Worm (Caenorhabditis elegans) whole organism, young adult: ENCODE results near the gene F43C11.3.

Source experiments
- B0019.2 ChIP-seq: fragments of 200-800 bp; sonication (Bioruptor generic); conservative IDR thresholded peaks from 2 replicates; pipeline ENCODE4 v1.3.6; 2022; ENCODE audit warnings: missing genetic modification reagents, missing genetic modification characterization, missing compliant biosample characterization
- D2030.7 ChIP-seq: fragments of 200-800 bp; sonication (Bioruptor generic); IDR thresholded peaks from 2 replicates; pipeline ENCODE4 v1.3.6; 2022; ENCODE audit warnings: missing genetic modification reagents, missing genetic modification characterization, missing compliant biosample characterization
- F33H1.4 ChIP-seq: fragments of 200-800 bp; sonication (Bioruptor generic); IDR thresholded peaks from 2 replicates; pipeline ENCODE4 v1.3.6; 2022; ENCODE audit warnings: missing genetic modification reagents, missing genetic modification characterization, missing compliant biosample characterization
- F49E8.2 ChIP-seq: sonication (generic microtip); optimal IDR thresholded peaks from 3 replicates; lab custom pipeline; 2017; ENCODE audit warnings: missing genetic modification characterization, mild to moderate bottlenecking, missing compliant biosample characterization, antibody characterized with exemption, moderate library complexity; ENCODE audit not compliant: insufficient read depth
- F57C9.4 ChIP-seq: sonication (generic microtip); optimal IDR thresholded peaks from 2 replicates; lab custom pipeline; 2017; ENCODE audit warnings: mild to moderate bottlenecking, missing genetic modification characterization, missing compliant biosample characterization
- T07F8.4 ChIP-seq: sonication (generic microtip); optimal IDR thresholded peaks from 2 replicates; lab custom pipeline; 2016; ENCODE audit warnings: mild to moderate bottlenecking, missing genetic modification characterization, moderate library complexity, missing compliant biosample characterization
- Y53G8AR.9 ChIP-seq: fragments of 200-800 bp; sonication (Bioruptor generic); conservative IDR thresholded peaks from 2 replicates; pipeline ENCODE4 v1.3.6; 2022; ENCODE audit warnings: missing genetic modification reagents, missing genetic modification characterization, missing compliant biosample characterization
- ZK185.1 ChIP-seq: sonication (generic microtip); optimal IDR thresholded peaks from 2 replicates; lab custom pipeline; 2016; ENCODE audit warnings: mild to moderate bottlenecking, missing genetic modification characterization, missing compliant biosample characterization; ENCODE audit not compliant: poor library complexity, severe bottlenecking
- aptf-3 ChIP-seq: fragments of 200-800 bp; sonication (Bioruptor generic); IDR thresholded peaks from 2 replicates; pipeline ENCODE4 v1.3.6; 2022; ENCODE audit warnings: missing genetic modification characterization, missing compliant biosample characterization
- atf-7 ChIP-seq: sonication (generic microtip); optimal IDR thresholded peaks from 2 replicates; lab custom pipeline; 2017; ENCODE audit warnings: mild to moderate bottlenecking, missing genetic modification characterization, missing compliant biosample characterization
- attf-3 ChIP-seq: fragments of 200-800 bp; sonication (Bioruptor generic); conservative IDR thresholded peaks from 2 replicates; pipeline ENCODE4 v1.3.6; 2022; ENCODE audit warnings: missing genetic modification reagents, missing genetic modification characterization, missing compliant biosample characterization
- attf-6 ChIP-seq: fragments of 200-800 bp; sonication (Bioruptor generic); IDR thresholded peaks from 2 replicates; pipeline ENCODE4 v1.3.6; 2022; ENCODE audit warnings: missing genetic modification reagents, missing genetic modification characterization, missing compliant biosample characterization
- cebp-1 ChIP-seq, 2 experiments: fragments of 200-800 bp in 1 of 2; sonication (Bioruptor generic) in 1 of 2; sonication (generic microtip) in 1 of 2; IDR thresholded peaks in 1 of 2; optimal IDR thresholded peaks in 1 of 2; 2 replicates each; pipeline versions ENCODE4 v1.3.6 to Lab custom; 2017 to 2022; ENCODE audit warnings: missing compliant biosample characterization in 2 of 2, missing genetic modification characterization in 2 of 2, mild to moderate bottlenecking in 1 of 2, missing genetic modification reagents in 1 of 2, moderate library complexity in 1 of 2
- ceh-40 ChIP-seq: fragments of 200-800 bp; sonication (Bioruptor generic); IDR thresholded peaks from 2 replicates; pipeline ENCODE4 v1.3.6; 2022; ENCODE audit warnings: missing genetic modification characterization, missing compliant biosample characterization
- dox-1 ChIP-seq: fragments of 200-800 bp; sonication (Bioruptor generic); IDR thresholded peaks from 2 replicates; pipeline ENCODE4 v1.3.6; 2022; ENCODE audit warnings: missing genetic modification reagents, missing genetic modification characterization, missing compliant biosample characterization
- dpl-1 ChIP-seq: fragments of 150-350 bp; optimal IDR thresholded peaks from 2 replicates; lab custom pipeline; 2014; ENCODE audit warnings: missing biosample characterization, missing genetic modification reagents, missing genetic modification characterization
- efl-1 ChIP-seq: fragments of 150-350 bp; optimal IDR thresholded peaks from 2 replicates; lab custom pipeline; 2014; ENCODE audit warnings: missing biosample characterization, missing genetic modification reagents, missing genetic modification characterization
- ekl-4 ChIP-seq: fragments of 200-800 bp; sonication (Bioruptor generic); IDR thresholded peaks from 2 replicates; pipeline ENCODE4 v1.3.6; 2022; ENCODE audit warnings: missing genetic modification reagents, missing genetic modification characterization, missing compliant biosample characterization
- fkh-3 ChIP-seq: sonication (generic microtip); optimal IDR thresholded peaks from 2 replicates; lab custom pipeline; 2016; ENCODE audit warnings: mild to moderate bottlenecking, missing genetic modification characterization, missing compliant biosample characterization
- gei-17 ChIP-seq: fragments of 200-800 bp; sonication (Bioruptor generic); optimal IDR thresholded peaks from 2 replicates; lab custom pipeline; 2018; ENCODE audit warnings: mild to moderate bottlenecking, missing genetic modification characterization, missing compliant biosample characterization
- him-1 ChIP-seq: sonication (generic microtip); optimal IDR thresholded peaks from 2 replicates; lab custom pipeline; 2016; ENCODE audit warnings: missing genotype, missing genetic modification reagents, missing genetic modification characterization, missing compliant biosample characterization
- hmg-20 ChIP-seq: fragments of 200-800 bp; sonication (Bioruptor generic); IDR thresholded peaks from 2 replicates; pipeline ENCODE4 v1.3.6; 2022; ENCODE audit warnings: missing genetic modification reagents, missing genetic modification characterization, missing compliant biosample characterization
- hsf-1 ChIP-seq: fragments of 200-800 bp; sonication (Bioruptor generic); IDR thresholded peaks from 2 replicates; pipeline ENCODE4 v1.3.6; 2022; ENCODE audit warnings: missing genetic modification reagents, missing genetic modification characterization, missing compliant biosample characterization
- let-607 ChIP-seq, 2 experiments: fragments of 200-800 bp in 1 of 2; sonication (Bioruptor generic) in 1 of 2; sonication (generic microtip) in 1 of 2; optimal IDR thresholded peaks; 2 replicates each; lab custom pipeline; 2016 to 2018; ENCODE audit warnings: mild to moderate bottlenecking in 2 of 2, missing compliant biosample characterization in 2 of 2, missing genetic modification characterization in 2 of 2, moderate library complexity in 2 of 2, missing genotype in 1 of 2
- lin-26 ChIP-seq: fragments of 200-800 bp; sonication (Bioruptor generic); IDR thresholded peaks from 2 replicates; pipeline ENCODE4 v1.3.6; 2022; ENCODE audit warnings: missing genetic modification reagents, missing genetic modification characterization, missing compliant biosample characterization
- lin-35 ChIP-seq, 3 experiments: fragments of 150-350 bp in 2 of 3; sonication (generic microtip) in 1 of 3; optimal IDR thresholded peaks; 2 replicates each; lab custom pipeline; 2014 to 2018; ENCODE audit warnings: missing biosample characterization in 3 of 3, missing genetic modification characterization in 3 of 3, missing genetic modification reagents in 3 of 3
- lsl-1 ChIP-seq: fragments of 200-800 bp; sonication (Bioruptor generic); optimal IDR thresholded peaks from 2 replicates; lab custom pipeline; 2018; ENCODE audit warnings: mild to moderate bottlenecking, missing genetic modification characterization, moderate library complexity, missing compliant biosample characterization
- madf-6 ChIP-seq: fragments of 200-800 bp; sonication (Bioruptor generic); IDR thresholded peaks from 2 replicates; pipeline ENCODE4 v1.3.6; 2022; ENCODE audit warnings: missing genetic modification reagents, missing genetic modification characterization, missing compliant biosample characterization
- mcd-1 ChIP-seq: fragments of 200-800 bp; sonication (Bioruptor generic); IDR thresholded peaks from 2 replicates; pipeline ENCODE4 v1.3.6; 2022; ENCODE audit warnings: missing genetic modification reagents, missing genetic modification characterization, missing compliant biosample characterization
- mes-4 ChIP-seq: sonication (generic microtip); optimal IDR thresholded peaks from 2 replicates; lab custom pipeline; 2016; ENCODE audit warnings: missing genotype, missing genetic modification characterization, missing compliant biosample characterization
- nfyb-1 ChIP-seq: fragments of 200-800 bp; sonication (Bioruptor generic); IDR thresholded peaks from 2 replicates; pipeline ENCODE4 v1.3.6; 2022; ENCODE audit warnings: missing genetic modification reagents, missing genetic modification characterization, missing compliant biosample characterization
- nhr-80 ChIP-seq: sonication (generic microtip); optimal IDR thresholded peaks from 2 replicates; lab custom pipeline; 2016; ENCODE audit warnings: missing genetic modification characterization, missing compliant biosample characterization
- pbrm-1 ChIP-seq: fragments of 200-800 bp; sonication (Bioruptor generic); IDR thresholded peaks from 2 replicates; pipeline ENCODE4 v1.3.6; 2022; ENCODE audit warnings: missing genetic modification reagents, missing genetic modification characterization, missing compliant biosample characterization
- rec-8 ChIP-seq, 2 experiments: sonication (generic microtip); optimal IDR thresholded peaks; 2 replicates each; lab custom pipeline; 2016; ENCODE audit warnings: mild to moderate bottlenecking in 2 of 2, missing genetic modification characterization in 2 of 2, missing genetic modification reagents in 2 of 2, missing genotype in 2 of 2, missing biosample characterization in 1 of 2, missing compliant biosample characterization in 1 of 2, moderate library complexity in 1 of 2
- rpc-1 ChIP-seq, 2 experiments: fragments of 150-350 bp in 1 of 2; sonication (generic microtip) in 1 of 2; optimal IDR thresholded peaks; 2 replicates each; lab custom pipeline; 2014 to 2018; ENCODE audit warnings: missing biosample characterization in 1 of 2, missing genetic modification characterization in 1 of 2, missing genetic modification reagents in 1 of 2, missing genotype in 1 of 2
- snpc-1.3 ChIP-seq: sonication (generic microtip); optimal IDR thresholded peaks from 2 replicates; lab custom pipeline; 2017; ENCODE audit warnings: missing genetic modification characterization, mild to moderate bottlenecking, missing compliant biosample characterization, antibody characterized with exemption, moderate library complexity, missing genotype, missing genetic modification reagents; ENCODE audit not compliant: insufficient read depth
- snpc-3.4 ChIP-seq: sonication (generic microtip); optimal IDR thresholded peaks from 2 replicates; lab custom pipeline; 2017; ENCODE audit warnings: missing genetic modification characterization, mild to moderate bottlenecking, missing compliant biosample characterization, antibody characterized with exemption, moderate library complexity, missing genotype, missing genetic modification reagents
- snpc-4 ChIP-seq, 5 experiments: fragments of 150-350 bp in 1 of 5; sonication (generic microtip) in 4 of 5; optimal IDR thresholded peaks; 2 replicates each; lab custom pipeline; 2014 to 2018; ENCODE audit warnings: missing genetic modification characterization in 5 of 5, missing biosample characterization in 3 of 5, antibody characterized with exemption in 2 of 5, mild to moderate bottlenecking in 2 of 5, missing compliant biosample characterization in 2 of 5, missing genotype in 2 of 5, moderate library complexity in 2 of 5, missing genetic modification reagents in 1 of 5
- unc-62 ChIP-seq: fragments of 150-350 bp; optimal IDR thresholded peaks from 2 replicates; lab custom pipeline; 2014; ENCODE audit warnings: missing biosample characterization, missing genetic modification reagents, missing genetic modification characterization
- ztf-25 ChIP-seq: fragments of 200-800 bp; sonication (Bioruptor generic); IDR thresholded peaks from 2 replicates; pipeline ENCODE4 v1.3.6; 2022; ENCODE audit warnings: missing genetic modification reagents, missing genetic modification characterization, missing compliant biosample characterization
- ztf-26 ChIP-seq: sonication (generic microtip); optimal IDR thresholded peaks from 2 replicates; lab custom pipeline; 2017; ENCODE audit warnings: missing genetic modification characterization, missing compliant biosample characterization

Gene F43C11.3

DNA sequence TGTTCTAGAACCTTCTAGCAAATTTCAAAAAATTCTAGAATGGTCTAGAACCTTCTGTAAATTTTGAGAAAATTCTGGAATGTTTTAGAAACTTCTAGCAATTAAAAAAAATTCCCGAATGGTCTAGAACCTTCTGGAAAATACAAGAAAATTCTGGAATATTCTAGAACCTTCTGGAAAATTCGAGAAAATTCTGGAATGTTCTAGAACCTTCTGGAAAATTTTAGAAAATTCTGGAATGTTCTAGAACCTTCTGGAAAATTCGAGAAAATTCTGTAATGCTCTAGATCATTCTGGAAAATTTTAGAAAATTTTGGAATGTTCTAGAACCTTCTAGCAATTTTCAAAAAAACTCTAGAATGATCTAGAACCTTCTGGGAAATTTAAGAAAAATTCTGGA lies 22.6 kb upstream of the F43C11.3 start:
- TF ChIP-seq ztf-25 (GFP tag; lab: Robert Waterston, UW) (no peak), madf-6 (GFP tag; lab: Robert Waterston, UW) (peak; percentile 31; the same call in 1 of the 2 replicates), ekl-4 (peak; percentile 19; the same call in 1 of the 2 replicates), attf-3 (GFP tag; lab: Robert Waterston, UW) (no peak), dox-1 (GFP tag; lab: Robert Waterston, UW) (peak; percentile 80), rpc-1 (optimal IDR thresholded peaks at IDR 0.05; lab: Kevin White, UChicago) (peak; percentile 40), rpc-1 (tag; optimal IDR thresholded peaks at IDR 0.05; lab: Kevin White, UChicago) (no peak), D2030.7 (GFP tag; lab: Robert Waterston, UW) (0 out of 2 replicates have a peak, but pooled peaks have one; percentile 35), hsf-1 (GFP tag; lab: Robert Waterston, UW) (peak; percentile 97), ceh-40 (0 out of 2 replicates have a peak, but pooled peaks have one; percentile 67), lsl-1 (peak; percentile 16), gei-17 (GFP tag; lab: Kevin White, UChicago) (peak; percentile 12), attf-6 (GFP tag; lab: Robert Waterston, UW) (no peak), ZK185.1 (tag; lab: Kevin White, UChicago) (no peak)

DNA sequence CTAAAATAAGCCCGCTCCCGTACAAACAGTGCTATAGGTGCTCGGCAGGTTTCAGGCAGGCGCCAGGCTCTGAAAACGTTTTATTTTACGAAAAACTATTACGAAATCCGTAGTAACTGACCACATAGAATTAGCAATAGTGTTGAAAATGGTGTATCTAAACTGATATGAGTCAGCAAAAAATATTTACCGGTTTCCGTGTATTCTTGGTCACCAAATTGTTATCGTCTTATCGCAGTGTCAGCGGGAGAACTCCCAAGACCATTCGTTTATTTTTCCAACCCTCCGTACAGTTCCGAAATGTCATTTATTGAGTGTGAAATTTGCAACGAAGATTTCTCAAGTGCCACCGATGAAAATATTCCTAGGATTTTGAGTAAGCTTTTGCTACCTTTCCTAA lies 20.9 kb upstream of the F43C11.3 start, which contains the start of gene F43C11.8:
F43C11.8 (plus strand) TSS at position 301 of the 400 bp plus-strand sequence.
- TF ChIP-seq nhr-80 (tag; lab: Kevin White, UChicago) (peak; percentile 6), unc-62 (no peak), lin-26 (no peak), rpc-1 (optimal IDR thresholded peaks at IDR 0.05; lab: Kevin White, UChicago) (no peak), rpc-1 (tag; optimal IDR thresholded peaks at IDR 0.05; lab: Kevin White, UChicago) (no peak)

DNA sequence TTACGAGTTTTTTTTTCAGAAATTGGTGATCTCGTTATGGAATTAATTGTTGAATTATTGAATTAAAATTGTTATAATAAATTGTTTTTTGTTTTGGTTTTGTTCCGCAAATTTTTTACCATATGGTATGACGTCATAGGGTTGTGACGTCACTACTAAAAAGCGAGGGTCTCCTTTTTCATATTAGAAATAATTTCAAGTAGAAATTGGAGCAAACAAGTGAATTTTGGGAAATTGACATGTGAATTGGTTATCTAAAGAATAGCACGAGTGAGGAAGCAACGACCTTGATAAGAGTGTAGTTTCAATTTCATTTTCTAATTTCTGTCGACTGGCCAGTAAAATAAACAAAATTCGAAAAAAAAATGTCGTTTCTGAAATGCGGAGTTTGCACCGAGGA lies 17.5 kb upstream of the F43C11.3 start, which contains the start of gene F43C11.7:
F43C11.7 (plus strand) TSS at position 326 of the 400 bp plus-strand sequence.
- no peak for TF ChIP-seq Y53G8AR.9 (GFP tag; lab: Robert Waterston, UW)
- peak; percentile 84 for TF ChIP-seq nhr-80 (tag; lab: Kevin White, UChicago)
- TF ChIP-seq cebp-1 (GFP tag; IDR thresholded peaks at IDR 0.05; lab: Robert Waterston, UW) = no peak
- peak; percentile 27 for TF ChIP-seq cebp-1 (tag; optimal IDR thresholded peaks at IDR 0.05; lab: Kevin White, UChicago)
- TF ChIP-seq hsf-1 (GFP tag; lab: Robert Waterston, UW) = no peak
- TF ChIP-seq lin-35 (GFP tag; optimal IDR thresholded peaks at IDR 0.05; lab: Kevin White, UChicago) = no peak
- no peak for TF ChIP-seq dpl-1 (GFP tag; lab: Kevin White, UChicago)
- no peak for TF ChIP-seq pbrm-1 (GFP tag; lab: Robert Waterston, UW)
- TF ChIP-seq let-607 (tag; optimal IDR thresholded peaks at IDR 0.05; lab: Kevin White, UChicago) = no peak
- no peak for TF ChIP-seq F33H1.4 (GFP tag; lab: Robert Waterston, UW)
- TF ChIP-seq mes-4 (tag; lab: Kevin White, UChicago) = no peak
- TF ChIP-seq F57C9.4 (tag; lab: Kevin White, UChicago) = no peak
- TF ChIP-seq B0019.2 (GFP tag; lab: Robert Waterston, UW) = no peak
- no peak for TF ChIP-seq him-1 (tag; lab: Kevin White, UChicago)
- TF ChIP-seq snpc-4 (GFP tag; optimal IDR thresholded peaks at IDR 0.05; lab: Kevin White, UChicago) = no peak
- TF ChIP-seq snpc-4 (tag; optimal IDR thresholded peaks at IDR 0.05; lab: Kevin White, UChicago) = no peak
- no peak for TF ChIP-seq ztf-26 (tag; lab: Kevin White, UChicago)
- no peak for TF ChIP-seq F49E8.2
- TF ChIP-seq madf-6 (GFP tag; lab: Robert Waterston, UW) = no peak
- TF ChIP-seq hmg-20 (GFP tag; lab: Robert Waterston, UW) = no peak
- no peak for TF ChIP-seq aptf-3
- TF ChIP-seq fkh-3 (tag; lab: Kevin White, UChicago) = no peak
- no peak for TF ChIP-seq snpc-1.3 (tag; lab: Kevin White, UChicago)
- no peak for TF ChIP-seq T07F8.4 (tag; lab: Kevin White, UChicago)
- TF ChIP-seq rec-8 (tag; optimal IDR thresholded peaks at IDR 0.05; lab: Kevin White, UChicago) = no peak
- TF ChIP-seq mcd-1 (GFP tag; lab: Robert Waterston, UW) = no peak
- TF ChIP-seq unc-62 = peak; percentile 37
- TF ChIP-seq efl-1 (GFP tag; lab: Kevin White, UChicago) = no peak
- no peak for TF ChIP-seq nfyb-1
- TF ChIP-seq snpc-3.4 = no peak
- TF ChIP-seq atf-7 = peak; percentile 87
